Worm (Caenorhabditis elegans) whole organism, early embryonic: ENCODE data around the gene nhr-55.

ENCODE experiments used
- F13C5.2 ChIP-seq: sonication (generic microtip); optimal IDR thresholded peaks from 2 replicates; lab custom pipeline; 2017; ENCODE audit warnings: mild to moderate bottlenecking, missing genetic modification characterization, inconsistent platforms, missing compliant biosample characterization
- ama-1 ChIP-seq: fragments of 150-350 bp; optimal IDR thresholded peaks from 2 replicates; lab custom pipeline; 2014
- ceh-36 ChIP-seq: sonication (generic microtip); optimal IDR thresholded peaks from 2 replicates; lab custom pipeline; 2016; ENCODE audit warnings: missing genetic modification characterization, inconsistent platforms, missing compliant biosample characterization
- hmg-4 ChIP-seq: fragments of 200-800 bp; sonication (Bioruptor generic); optimal IDR thresholded peaks from 2 replicates; lab custom pipeline; 2018; ENCODE audit warnings: mild to moderate bottlenecking, missing genetic modification characterization, missing compliant biosample characterization
- hnd-1 ChIP-seq: sonication (generic microtip); optimal IDR thresholded peaks from 2 replicates; lab custom pipeline; 2016; ENCODE audit warnings: missing genetic modification characterization, missing compliant biosample characterization
- sea-1 ChIP-seq: fragments of 200-800 bp; sonication (Bioruptor generic); conservative IDR thresholded peaks from 2 replicates; pipeline ENCODE4 v1.3.6; 2022; ENCODE audit warnings: missing genetic modification characterization, missing compliant biosample characterization
- tra-4 ChIP-seq: sonication (generic microtip); optimal IDR thresholded peaks from 2 replicates; lab custom pipeline; 2017; ENCODE audit warnings: missing genetic modification characterization, missing compliant biosample characterization

ce11 chrV:484285-484890 is 6.4 kb downstream of the nhr-55 start, which contains the start of gene nhr-212:
- TF ChIP-seq hnd-1 (tag; lab: Kevin White, UChicago) (no peak), tra-4 (tag; lab: Kevin White, UChicago) (no peak), ama-1 (no peak), hmg-4 (GFP tag; lab: Kevin White, UChicago) (no peak), ceh-36 (no peak), sea-1 (GFP tag; lab: Robert Waterston, UW) (no peak), F13C5.2 (no peak)
